Fruit fly (Drosophila melanogaster) whole organism: ENCODE results near the gene Dim1.

ENCODE experiments used
- Dll ChIP-seq: fragments of >200 bp; optimal IDR thresholded peaks from 2 replicates; lab custom pipeline; 2017
- EcR ChIP-seq, 2 experiments: fragments of >200 bp; optimal IDR thresholded peaks; 2 replicates each; lab custom pipeline; 2017; ENCODE audit warnings: missing biosample characterization in 2 of 2, missing genetic modification characterization in 2 of 2, missing genetic modification reagents in 2 of 2
- pan ChIP-seq: fragments of >200 bp; optimal IDR thresholded peaks from 2 replicates; lab custom pipeline; 2017
- psq ChIP-seq: fragments of >200 bp; optimal IDR thresholded peaks from 2 replicates; lab custom pipeline; 2017
- usp ChIP-seq: fragments of >200 bp; optimal IDR thresholded peaks from 2 replicates; lab custom pipeline; 2017; ENCODE audit warnings: missing biosample characterization, missing genetic modification characterization, mixed read lengths

DNA sequence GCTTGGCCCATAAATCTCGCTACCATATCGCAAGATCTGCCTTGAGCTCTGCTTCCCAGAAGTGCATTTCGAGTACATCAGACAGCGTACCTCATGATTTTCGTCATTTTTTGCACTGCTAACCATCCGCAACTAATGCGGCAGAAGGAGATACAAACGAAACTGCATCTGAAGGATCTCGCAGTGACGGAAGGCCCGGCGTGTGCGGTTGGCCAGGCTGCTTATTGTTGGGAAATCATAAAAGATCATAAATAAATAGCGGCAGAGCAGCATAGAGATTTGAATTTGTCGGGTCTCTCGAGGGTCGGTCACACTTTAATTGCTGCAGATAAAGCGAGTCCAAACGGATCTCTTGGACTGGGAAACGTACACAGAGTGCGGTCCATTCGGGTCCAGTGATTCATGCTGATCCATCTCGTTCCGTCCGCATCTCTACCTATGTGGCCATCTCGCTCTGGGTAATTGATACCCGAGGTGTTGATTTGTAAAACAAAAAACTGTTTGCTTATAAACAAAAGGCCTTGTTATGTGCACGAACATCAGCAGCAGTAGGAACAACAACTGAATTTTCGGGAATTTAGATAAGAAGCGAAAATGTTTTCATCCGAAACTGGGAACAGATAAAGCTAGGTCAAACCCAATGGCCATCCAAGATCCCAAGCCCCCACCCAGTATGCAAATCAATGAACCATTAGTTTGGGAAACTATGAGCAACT, 34.3 kb upstream of the Dim1 start:
- TF ChIP-seq pan (no peak), usp (no peak), EcR (GFP tag; optimal IDR thresholded peaks at IDR 0.05; lab: Kevin White, UChicago) (no peak), psq (lab: Kevin White, UChicago) (no peak), Dll (lab: Kevin White, UChicago) (no peak)
